Fruit fly (Drosophila melanogaster) whole organism, wandering third instar larva: ENCODE data around the gene CG7387.
"Not testable (repeated sequence)": the region's sequence is repeated elsewhere in the genome, so short reads cannot be mapped to it uniquely, and the experiment has no call there.

Experiments
- Abd-B ChIP-seq: fragments of >200 bp; optimal IDR thresholded peaks from 2 replicates; lab custom pipeline; 2017; ENCODE audit warnings: missing biosample characterization, missing genetic modification characterization
- CG32264 ChIP-seq: fragments of 200-800 bp; sonication (Bioruptor generic); optimal IDR thresholded peaks from 2 replicates; lab custom pipeline; 2016; ENCODE audit warnings: missing biosample characterization, missing genetic modification characterization
- CG9705 ChIP-seq: fragments of 200-800 bp; sonication (Bioruptor generic); optimal IDR thresholded peaks from 2 replicates; lab custom pipeline; 2018; ENCODE audit warnings: missing biosample characterization, mild to moderate bottlenecking, missing genetic modification characterization
- Dfd ChIP-seq: fragments of >200 bp; optimal IDR thresholded peaks from 2 replicates; lab custom pipeline; 2017; ENCODE audit warnings: missing biosample characterization, missing genetic modification characterization
- Dif ChIP-seq: fragments of 200-275, 200-300 bp; sonication (Bioruptor generic); optimal IDR thresholded peaks from 2 replicates; lab custom pipeline; 2018; ENCODE audit warnings: missing biosample characterization, missing genetic modification characterization; ENCODE audit not compliant: partially characterized antibody
- GATAd ChIP-seq: sonication (Bioruptor generic); optimal IDR thresholded peaks from 2 replicates; lab custom pipeline; 2016; ENCODE audit warnings: missing biosample characterization, missing genetic modification characterization
- HLH106 ChIP-seq: fragments of 200-800 bp; optimal IDR thresholded peaks from 3 replicates; lab custom pipeline; 2019; ENCODE audit warnings: missing biosample characterization, mild to moderate bottlenecking, missing genetic modification characterization, moderate library complexity
- Hr78 ChIP-seq: fragments of >200 bp; optimal IDR thresholded peaks from 2 replicates; lab custom pipeline; 2017; ENCODE audit warnings: missing biosample characterization, missing genetic modification characterization
- Hr83 ChIP-seq: fragments of 200-300 bp; sonication (Bioruptor generic); optimal IDR thresholded peaks from 2 replicates; lab custom pipeline; 2016; ENCODE audit warnings: missing biosample characterization, mild to moderate bottlenecking, missing genetic modification characterization, moderate library complexity; ENCODE audit not compliant: poor library complexity, severe bottlenecking
- Jra ChIP-seq: sonication (Bioruptor generic); optimal IDR thresholded peaks from 2 replicates; lab custom pipeline; 2016; ENCODE audit warnings: missing biosample characterization, missing genetic modification characterization
- Myc ChIP-seq: fragments of >200 bp; optimal IDR thresholded peaks from 2 replicates; lab custom pipeline; 2017
- N ChIP-seq: fragments of >200 bp; optimal IDR thresholded peaks from 2 replicates; lab custom pipeline; 2018; ENCODE audit warnings: missing biosample characterization, missing external identifiers, missing genetic modification characterization
- OdsH ChIP-seq: fragments of 200-800 bp; sonication (Bioruptor generic); optimal IDR thresholded peaks from 2 replicates; lab custom pipeline; 2016; ENCODE audit warnings: missing biosample characterization, mild to moderate bottlenecking, missing genetic modification characterization
- Rel ChIP-seq, 2 experiments: fragments of 200-800 bp; sonication (Bioruptor generic) in 1 of 2; optimal IDR thresholded peaks; 2 replicates in 1 of 2; 3 replicates in 1 of 2; lab custom pipeline; 2016 to 2019; ENCODE audit warnings: mild to moderate bottlenecking in 2 of 2, missing biosample characterization in 2 of 2, missing genetic modification characterization in 2 of 2, moderate library complexity in 1 of 2
- Sp1 ChIP-seq: fragments of 200-800 bp; sonication (Bioruptor generic); optimal IDR thresholded peaks from 3 replicates; lab custom pipeline; 2019; ENCODE audit warnings: missing biosample characterization, mild to moderate bottlenecking, missing genetic modification characterization, moderate library complexity
- Vsx2 ChIP-seq: fragments of 200-300, 225-300 bp; sonication (Bioruptor generic); optimal IDR thresholded peaks from 2 replicates; lab custom pipeline; 2018; ENCODE audit warnings: missing biosample characterization, missing genetic modification characterization; ENCODE audit not compliant: partially characterized antibody
- br ChIP-seq: fragments of 200-800 bp; sonication (Bioruptor generic); optimal IDR thresholded peaks from 2 replicates; lab custom pipeline; 2016; ENCODE audit warnings: missing biosample characterization, missing genetic modification characterization
- dl ChIP-seq, 2 experiments: fragments of 175-275, 200-275 bp in 1 of 2; fragments of 200-275 bp in 1 of 2; sonication (Bioruptor generic); optimal IDR thresholded peaks; lab custom pipeline; 2018; ENCODE audit warnings: mild to moderate bottlenecking in 2 of 2, missing biosample characterization in 2 of 2, missing genetic modification characterization in 2 of 2, moderate library complexity in 2 of 2; ENCODE audit not compliant: partially characterized antibody in 2 of 2, insufficient read depth in 1 of 2
- dsf ChIP-seq: sonication (Bioruptor generic); optimal IDR thresholded peaks from 2 replicates; lab custom pipeline; 2016; ENCODE audit warnings: missing biosample characterization, missing genetic modification characterization, borderline replicate concordance
- ey ChIP-seq: fragments of 200-800 bp; sonication (Bioruptor generic); optimal IDR thresholded peaks from 2 replicates; lab custom pipeline; 2016; ENCODE audit warnings: missing biosample characterization, missing genetic modification characterization
- foxo ChIP-seq, 2 experiments: fragments of 200-800 bp; sonication (Bioruptor generic); optimal IDR thresholded peaks; 2 replicates in 1 of 2; 3 replicates in 1 of 2; lab custom pipeline; 2016 to 2017; ENCODE audit warnings: missing biosample characterization in 2 of 2, missing genetic modification characterization in 2 of 2
- fru ChIP-seq: fragments of 200-800 bp; sonication (Bioruptor generic); optimal IDR thresholded peaks from 3 replicates; lab custom pipeline; 2016; ENCODE audit warnings: missing biosample characterization, mild to moderate bottlenecking, missing genetic modification characterization
- h ChIP-seq: fragments of 200-800 bp; sonication (Bioruptor generic); optimal IDR thresholded peaks from 3 replicates; lab custom pipeline; 2016; ENCODE audit warnings: missing biosample characterization, mild to moderate bottlenecking, missing genetic modification characterization
- jim ChIP-seq: fragments of 175-275, 200-325 bp; sonication (Bioruptor generic); optimal IDR thresholded peaks from 2 replicates; lab custom pipeline; 2016; ENCODE audit warnings: missing biosample characterization, mild to moderate bottlenecking, missing genetic modification characterization
- psq ChIP-seq: fragments of 200-800 bp; sonication (Bioruptor generic); optimal IDR thresholded peaks from 3 replicates; lab custom pipeline; 2017; ENCODE audit warnings: missing biosample characterization, mild to moderate bottlenecking, missing genetic modification characterization, moderate library complexity
- rgr ChIP-seq: fragments of 200-800 bp; sonication (Bioruptor generic); optimal IDR thresholded peaks from 3 replicates; lab custom pipeline; 2016; ENCODE audit warnings: missing biosample characterization, mild to moderate bottlenecking, missing genetic modification characterization
- sage ChIP-seq: fragments of 200-800 bp; sonication (Bioruptor generic); optimal IDR thresholded peaks from 2 replicates; lab custom pipeline; 2016; ENCODE audit warnings: missing biosample characterization, mild to moderate bottlenecking, missing genetic modification characterization
- sv ChIP-seq: fragments of 200-800 bp; sonication (Bioruptor generic); optimal IDR thresholded peaks from 3 replicates; lab custom pipeline; 2016; ENCODE audit warnings: missing biosample characterization, missing genetic modification characterization
- tai ChIP-seq: sonication (Bioruptor generic); optimal IDR thresholded peaks from 2 replicates; lab custom pipeline; 2016; ENCODE audit warnings: missing biosample characterization, missing genetic modification characterization
- usp ChIP-seq: fragments of >200 bp; optimal IDR thresholded peaks from 2 replicates; lab custom pipeline; 2017; ENCODE audit warnings: missing biosample characterization, missing genetic modification characterization

Gene CG7387

dm6 chr3L:8193016-8193415, at the start of gene CG7387:
TSS of gene CG7387 (minus strand) at chr3L:8193116.
- no peak for TF ChIP-seq CG9705 (GFP tag; lab: Kevin White, UChicago)
- no peak for TF ChIP-seq Jra (GFP tag; lab: Kevin White, UChicago)
- TF ChIP-seq Myc (lab: Kevin White, UChicago): no peak
- TF ChIP-seq ey (GFP tag; lab: Kevin White, UChicago): no peak
- TF ChIP-seq Dfd (GFP tag; lab: Kevin White, UChicago): no peak
- TF ChIP-seq Abd-B: no peak
- TF ChIP-seq dsf (GFP tag; lab: Kevin White, UChicago): no peak
- no peak for TF ChIP-seq HLH106 (tag; lab: Kevin White, UChicago)
- no peak for TF ChIP-seq sv

dm6 chr3L:8240932-8241331, 48.0 kb upstream of the CG7387 start:
- no peak for TF ChIP-seq usp

DNA sequence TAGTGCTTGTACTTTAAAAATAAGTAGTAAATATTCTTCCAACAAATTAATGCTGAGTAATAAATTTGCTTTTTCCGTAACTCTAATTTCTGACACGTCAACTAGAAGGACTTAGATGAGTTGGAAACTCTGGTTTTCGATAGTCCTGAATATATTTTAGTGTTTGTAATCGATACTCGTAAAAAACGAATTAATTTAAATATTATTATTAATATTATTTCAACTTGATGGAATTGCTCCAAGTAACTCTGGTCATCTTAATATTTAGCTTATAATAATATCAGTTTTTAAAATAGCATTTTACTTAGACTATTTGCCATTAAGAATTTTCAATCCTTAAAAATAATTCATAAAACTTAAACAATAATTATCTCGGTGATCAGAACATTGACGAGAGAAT, 47.6 kb upstream of the CG7387 start, which contains the start of gene CG7213:
Gene CG7213, minus strand, starts transcription at position 101 of the 400 bp plus-strand sequence.
- no peak for TF ChIP-seq fru (GFP tag; lab: Kevin White, UChicago)
- no peak for TF ChIP-seq Hr78 (GFP tag; lab: Kevin White, UChicago)
- TF ChIP-seq Vsx2 (GFP tag; lab: Kevin White, UChicago): no peak
- no peak for TF ChIP-seq jim (GFP tag; lab: Kevin White, UChicago)
- no peak for TF ChIP-seq Abd-B
- no peak for TF ChIP-seq HLH106 (tag; lab: Kevin White, UChicago)
- no peak for TF ChIP-seq N (GFP tag; lab: Kevin White, UChicago)
- TF ChIP-seq ey (GFP tag; lab: Kevin White, UChicago): no peak
- no peak for TF ChIP-seq dl (GFP tag; optimal IDR thresholded peaks at IDR 0.05; lab: Kevin White, UChicago; ENCODE audit: insufficient read depth in 1 of 2, partially characterized antibody in 2 of 2)
- no peak for TF ChIP-seq psq (GFP tag; lab: Kevin White, UChicago)
- TF ChIP-seq CG32264: no peak
- no peak for TF ChIP-seq OdsH (GFP tag; lab: Kevin White, UChicago)
- no peak for TF ChIP-seq GATAd
- no peak for TF ChIP-seq Rel (GFP tag; optimal IDR thresholded peaks at IDR 0.05; lab: Kevin White, UChicago)
- no peak for TF ChIP-seq Rel (tag; optimal IDR thresholded peaks at IDR 0.05; lab: Kevin White, UChicago)
- TF ChIP-seq Hr83 (GFP tag; lab: Kevin White, UChicago): no peak
- no peak for TF ChIP-seq rgr (GFP tag; lab: Kevin White, UChicago)
- TF ChIP-seq tai (GFP tag; lab: Kevin White, UChicago): no peak
- TF ChIP-seq Sp1 (GFP tag; lab: Kevin White, UChicago): no peak
- no peak for TF ChIP-seq sage
- TF ChIP-seq Jra (GFP tag; lab: Kevin White, UChicago): no peak

dm6 chr3L:8238347-8238746, 45.4 kb upstream of the CG7387 start, which contains the start of gene Dscam4:
TSS of gene Dscam4 (plus strand) at chr3L:8238647.
- TF ChIP-seq Jra (GFP tag; lab: Kevin White, UChicago); h; tai (GFP tag; lab: Kevin White, UChicago): not testable (repeated sequence)

DNA sequence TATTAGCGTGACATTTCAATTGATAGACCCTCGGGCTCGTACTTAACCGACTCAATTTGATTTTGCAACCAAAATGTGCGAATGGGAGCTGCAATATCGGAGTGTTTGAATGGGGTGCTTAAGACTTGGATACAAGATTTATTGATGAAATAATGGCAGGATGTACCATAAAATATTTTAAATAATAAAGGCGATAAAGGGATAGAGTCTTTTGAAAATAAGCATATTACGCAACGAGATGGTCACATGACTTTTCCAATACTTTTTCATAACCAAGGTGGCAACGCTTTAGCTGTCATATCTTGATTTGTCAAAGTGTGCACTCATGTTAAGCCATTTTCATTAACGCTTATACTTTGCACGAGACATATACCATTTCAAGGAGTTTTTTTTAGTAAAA, 36.0 kb upstream of the CG7387 start, which contains the start of gene eIF4E3:
Gene eIF4E3, plus strand, starts transcription at position 301 of the 400 bp plus-strand sequence.
- TF ChIP-seq Rel (GFP tag; optimal IDR thresholded peaks at IDR 0.05; lab: Kevin White, UChicago): no peak
- no peak for TF ChIP-seq Rel (tag; optimal IDR thresholded peaks at IDR 0.05; lab: Kevin White, UChicago)
- no peak for TF ChIP-seq h
- TF ChIP-seq OdsH (GFP tag; lab: Kevin White, UChicago): no peak
- no peak for TF ChIP-seq jim (GFP tag; lab: Kevin White, UChicago)
- TF ChIP-seq HLH106 (tag; lab: Kevin White, UChicago): no peak
- no peak for TF ChIP-seq tai (GFP tag; lab: Kevin White, UChicago)
- TF ChIP-seq Jra (GFP tag; lab: Kevin White, UChicago): no peak
- TF ChIP-seq ey (GFP tag; lab: Kevin White, UChicago): no peak
- TF ChIP-seq fru (GFP tag; lab: Kevin White, UChicago): no peak
- no peak for TF ChIP-seq br (GFP tag; lab: Kevin White, UChicago)
- no peak for TF ChIP-seq N (GFP tag; lab: Kevin White, UChicago)
- TF ChIP-seq CG9705 (GFP tag; lab: Kevin White, UChicago): no peak
- no peak for TF ChIP-seq Vsx2 (GFP tag; lab: Kevin White, UChicago)
- TF ChIP-seq dl (GFP tag; optimal IDR thresholded peaks at IDR 0.05; lab: Kevin White, UChicago; ENCODE audit: insufficient read depth in 1 of 2, partially characterized antibody in 2 of 2): no peak
- no peak for TF ChIP-seq foxo (GFP tag; optimal IDR thresholded peaks at IDR 0.05; lab: Kevin White, UChicago)
- no peak for TF ChIP-seq dsf (GFP tag; lab: Kevin White, UChicago)
- TF ChIP-seq Hr83 (GFP tag; lab: Kevin White, UChicago): no peak
- no peak for TF ChIP-seq Hr78 (GFP tag; lab: Kevin White, UChicago)
- no peak for TF ChIP-seq Dif (GFP tag; lab: Kevin White, UChicago)
- TF ChIP-seq, all 38 proteins: peak for 0
